Worm (Caenorhabditis elegans) whole organism, midembryonic: ENCODE measurements around the gene mlk-1.

Experiments
- T22C8.4 ChIP-seq: fragments of 200-800 bp; sonication (Bioruptor generic); IDR thresholded peaks from 2 replicates; pipeline ENCODE4 v1.3.6; 2022; ENCODE audit warnings: missing genetic modification characterization, missing compliant biosample characterization
- cog-1 ChIP-seq: sonication (generic microtip); optimal IDR thresholded peaks from 2 replicates; lab custom pipeline; 2016; ENCODE audit warnings: missing genetic modification characterization, missing compliant biosample characterization
- flt-1 ChIP-seq: fragments of 200-800 bp; sonication (Bioruptor generic); IDR thresholded peaks from 2 replicates; pipeline ENCODE4 v1.3.6; 2022; ENCODE audit warnings: missing genetic modification characterization, missing compliant biosample characterization
- klf-2 ChIP-seq: fragments of 200-800 bp; sonication (Bioruptor generic); conservative IDR thresholded peaks from 2 replicates; pipeline ENCODE4 v1.3.6; 2022; ENCODE audit warnings: missing genetic modification reagents, missing genetic modification characterization, missing compliant biosample characterization
- med-1 ChIP-seq: sonication (generic microtip); optimal IDR thresholded peaks from 2 replicates; lab custom pipeline; 2017; ENCODE audit warnings: missing genetic modification characterization, mild to moderate bottlenecking, missing compliant biosample characterization, antibody characterized with exemption, missing genetic modification reagents; ENCODE audit not compliant: insufficient read depth
- ref-1 ChIP-seq: fragments of 200-800 bp; sonication (Bioruptor generic); conservative IDR thresholded peaks from 2 replicates; pipeline ENCODE4 v1.3.6; 2022; ENCODE audit warnings: missing genetic modification reagents, missing genetic modification characterization, missing compliant biosample characterization
- tab-1 ChIP-seq: fragments of 200-800 bp; sonication (Bioruptor generic); IDR thresholded peaks from 2 replicates; pipeline ENCODE4 v1.3.6; 2022; ENCODE audit warnings: missing genetic modification characterization, missing compliant biosample characterization
- ztf-23 ChIP-seq: fragments of 200-800 bp; sonication (Bioruptor generic); IDR thresholded peaks from 2 replicates; pipeline ENCODE4 v1.3.6; 2022; ENCODE audit warnings: missing genetic modification reagents, missing genetic modification characterization, missing compliant biosample characterization
- ztf-29 ChIP-seq: fragments of 200-800 bp; sonication (Bioruptor generic); IDR thresholded peaks from 2 replicates; pipeline ENCODE4 v1.3.6; 2022; ENCODE audit warnings: missing genetic modification reagents, missing genetic modification characterization, missing compliant biosample characterization

The mlk-1 gene

ce11 chrV:5064761-5065421 is at the start of gene mlk-1:
TSS of gene mlk-1 (minus strand) at chrV:5064811.
- TF ChIP-seq T22C8.4 (GFP tag; lab: Robert Waterston, UW): no peak
- peak; percentile 41 for TF ChIP-seq cog-1 (tag; lab: Kevin White, UChicago)

- TF ChIP-seq klf-2 (GFP tag; lab: Robert Waterston, UW) (no peak), T22C8.4 (GFP tag; lab: Robert Waterston, UW) (no peak), flt-1 (no peak), tab-1 (no peak), ref-1 (no peak), cog-1 (tag; lab: Kevin White, UChicago) (no peak), ztf-29 (GFP tag; lab: Robert Waterston, UW) (no peak), med-1 (GFP tag; lab: Kevin White, UChicago) (no peak), ztf-23 (GFP tag; lab: Robert Waterston, UW) (no peak)
Observed at ce11 chrV:5113654-5114053, 49.0 kb upstream of the mlk-1 start, which contains the start of gene C04F5.8. TSS of gene C04F5.8 (minus strand) at chrV:5113754.

ce11 chrV:5110684-5111083 is 46.1 kb upstream of the mlk-1 start, which contains the start of gene ugt-63:
TSS of gene ugt-63 (minus strand) at chrV:5110772.
- no peak for TF ChIP-seq tab-1
- no peak for TF ChIP-seq flt-1

- no peak for TF ChIP-seq T22C8.4 (GFP tag; lab: Robert Waterston, UW)
- no peak for TF ChIP-seq flt-1
- TF ChIP-seq med-1 (GFP tag; lab: Kevin White, UChicago): no peak
- TF ChIP-seq ref-1: no peak
- no peak for TF ChIP-seq cog-1 (tag; lab: Kevin White, UChicago)
- TF ChIP-seq klf-2 (GFP tag; lab: Robert Waterston, UW): no peak
- TF ChIP-seq ztf-23 (GFP tag; lab: Robert Waterston, UW): no peak
- TF ChIP-seq ztf-29 (GFP tag; lab: Robert Waterston, UW): no peak
- TF ChIP-seq tab-1: no peak
Observed at ce11 chrV:5107816-5108215, 43.2 kb upstream of the mlk-1 start, which contains the start of gene srab-3. TSS of gene srab-3 (minus strand) at chrV:5107916.

- TF ChIP-seq klf-2 (GFP tag; lab: Robert Waterston, UW): no peak
- no peak for TF ChIP-seq flt-1
- TF ChIP-seq tab-1: no peak
- no peak for TF ChIP-seq cog-1 (tag; lab: Kevin White, UChicago)
Observed at ce11 chrV:5104934-5105333, 40.3 kb upstream of the mlk-1 start, which contains the start of gene srab-2. TSS of gene srab-2 (minus strand) at chrV:5105034.

- TF ChIP-seq ztf-29 (GFP tag; lab: Robert Waterston, UW) (no peak), cog-1 (tag; lab: Kevin White, UChicago) (no peak), T22C8.4 (GFP tag; lab: Robert Waterston, UW) (no peak), med-1 (GFP tag; lab: Kevin White, UChicago) (no peak), klf-2 (GFP tag; lab: Robert Waterston, UW) (no peak), flt-1 (no peak), tab-1 (no peak), ref-1 (no peak), ztf-23 (GFP tag; lab: Robert Waterston, UW) (no peak)
Observed at ce11 chrV:5102017-5102416, 37.4 kb upstream of the mlk-1 start, which contains the start of gene srab-1. TSS of gene srab-1 (minus strand) at chrV:5102117.

ce11 chrV:5098925-5099324 is 34.3 kb upstream of the mlk-1 start, which contains the start of gene unc-46:
TSS of gene unc-46 (minus strand) at chrV:5099025.
- no peak for TF ChIP-seq med-1 (GFP tag; lab: Kevin White, UChicago)
- no peak for TF ChIP-seq ref-1
- no peak for TF ChIP-seq klf-2 (GFP tag; lab: Robert Waterston, UW)
- no peak for TF ChIP-seq cog-1 (tag; lab: Kevin White, UChicago)
- no peak for TF ChIP-seq flt-1
- TF ChIP-seq ztf-29 (GFP tag; lab: Robert Waterston, UW): no peak
- TF ChIP-seq tab-1: no peak
- TF ChIP-seq T22C8.4 (GFP tag; lab: Robert Waterston, UW): no peak
- no peak for TF ChIP-seq ztf-23 (GFP tag; lab: Robert Waterston, UW)

- TF ChIP-seq ztf-23 (GFP tag; lab: Robert Waterston, UW) (no peak), med-1 (GFP tag; lab: Kevin White, UChicago) (no peak), cog-1 (tag; lab: Kevin White, UChicago) (no peak), flt-1 (no peak), T22C8.4 (GFP tag; lab: Robert Waterston, UW) (no peak), ref-1 (no peak), tab-1 (no peak), klf-2 (GFP tag; lab: Robert Waterston, UW) (no peak), ztf-29 (GFP tag; lab: Robert Waterston, UW) (no peak)
Observed at ce11 chrV:5097035-5097434, 32.4 kb upstream of the mlk-1 start, which contains the start of gene C04F5.2. TSS of gene C04F5.2 (minus strand) at chrV:5097135.

ce11 chrV:5090386-5090785 is 25.8 kb upstream of the mlk-1 start:
- TF ChIP-seq ztf-23 (GFP tag; lab: Robert Waterston, UW): no peak

ce11 chrV:5089497-5090134 is 25.0 kb upstream of the mlk-1 start, which contains the start of gene glb-32:
TSS of gene glb-32 (minus strand) at chrV:5089547.
- TF ChIP-seq klf-2 (GFP tag; lab: Robert Waterston, UW) (no peak), ztf-23 (GFP tag; lab: Robert Waterston, UW) (no peak), ztf-29 (GFP tag; lab: Robert Waterston, UW) (no peak), med-1 (GFP tag; lab: Kevin White, UChicago) (no peak), cog-1 (tag; lab: Kevin White, UChicago) (no peak), T22C8.4 (GFP tag; lab: Robert Waterston, UW) (no peak), tab-1 (no peak), ref-1 (no peak), flt-1 (no peak)
